Worm (Caenorhabditis elegans) whole organism, L4 larva: ENCODE measurements around the gene K06B4.15.

Experiments used
- D1046.2 ChIP-seq: fragments of 200-800 bp; sonication (Bioruptor generic); IDR thresholded peaks from 2 replicates; pipeline ENCODE4 v1.3.6; 2022; ENCODE audit warnings: missing genetic modification characterization, missing compliant biosample characterization
- fkh-10 ChIP-seq: fragments of 150-350 bp; optimal IDR thresholded peaks from 2 replicates; lab custom pipeline; 2014; ENCODE audit warnings: missing biosample characterization, missing genetic modification reagents, missing genetic modification characterization
- hlh-11 ChIP-seq: fragments of 200-800 bp; sonication (Bioruptor generic); optimal IDR thresholded peaks from 2 replicates; lab custom pipeline; 2018; ENCODE audit warnings: mild to moderate bottlenecking, missing genetic modification characterization, missing compliant biosample characterization
- hmg-1.1 ChIP-seq: fragments of 200-800 bp; sonication (Bioruptor generic); IDR thresholded peaks from 2 replicates; pipeline ENCODE4 v1.3.6; 2022; ENCODE audit warnings: missing genetic modification reagents, missing genetic modification characterization, missing compliant biosample characterization
- jun-1 ChIP-seq: fragments of 150-350 bp; optimal IDR thresholded peaks from 2 replicates; lab custom pipeline; 2014; ENCODE audit warnings: missing biosample characterization, missing genetic modification reagents, missing genetic modification characterization
- lsy-2 ChIP-seq, 2 experiments: fragments of 150-350 bp in 1 of 2; sonication (generic microtip) in 1 of 2; optimal IDR thresholded peaks; 2 replicates each; lab custom pipeline; 2014 to 2017; ENCODE audit warnings: missing biosample characterization in 2 of 2, missing genetic modification characterization in 2 of 2
- madf-5 ChIP-seq, 2 experiments: fragments of 200-800 bp; sonication (Bioruptor generic); IDR thresholded peaks; 2 replicates each; pipeline ENCODE4 v1.3.6; 2022; ENCODE audit warnings: missing compliant biosample characterization in 2 of 2, missing genetic modification characterization in 2 of 2
- nhr-25 ChIP-seq: sonication (generic microtip); optimal IDR thresholded peaks from 2 replicates; lab custom pipeline; 2017; ENCODE audit warnings: missing genetic modification characterization, mild to moderate bottlenecking, missing compliant biosample characterization, antibody characterized with exemption, moderate library complexity, borderline replicate concordance; ENCODE audit not compliant: insufficient read depth
- pha-4 ChIP-seq, 2 experiments: fragments of 150-350 bp in 1 of 2; fragments of 200-800 bp in 1 of 2; sonication (Bioruptor generic) in 1 of 2; IDR thresholded peaks in 1 of 2; optimal IDR thresholded peaks in 1 of 2; 2 replicates each; pipeline versions ENCODE4 v1.3.6 to Lab custom; 2014 to 2022; ENCODE audit warnings: missing genetic modification characterization in 2 of 2, missing genetic modification reagents in 2 of 2, missing biosample characterization in 1 of 2, missing compliant biosample characterization in 1 of 2
- unc-62 ChIP-seq, 3 experiments: fragments of 150-350 bp in 1 of 3; sonication (generic microtip); optimal IDR thresholded peaks in 2 of 3; peaks in 1 of 3; 1 replicate in 1 of 3; 2 replicates in 2 of 3; lab custom pipeline; 2014 to 2017; ENCODE audit warnings: missing biosample characterization in 3 of 3, missing genetic modification characterization in 3 of 3, missing genetic modification reagents in 3 of 3, missing genotype in 1 of 3
- zfp-2 ChIP-seq: sonication (generic microtip); optimal IDR thresholded peaks from 2 replicates; lab custom pipeline; 2016; ENCODE audit warnings: mild to moderate bottlenecking, missing genetic modification characterization, missing compliant biosample characterization

- peak in 1 of 2 experiments; percentile 81 for TF ChIP-seq unc-62 (GFP tag; optimal IDR thresholded peaks at IDR 0.05 in 1 of 2; lab: Kevin White, UChicago)
- no peak for TF ChIP-seq unc-62 (tag; optimal IDR thresholded peaks at IDR 0.05; lab: Kevin White, UChicago)
- TF ChIP-seq madf-5 (GFP tag; IDR thresholded peaks at IDR 0.05; lab: Robert Waterston, UW): no peak
- TF ChIP-seq nhr-25 (tag; lab: Kevin White, UChicago): no peak
- no peak for TF ChIP-seq hmg-1.1 (GFP tag; lab: Robert Waterston, UW)
- no peak for TF ChIP-seq fkh-10 (GFP tag; lab: Kevin White, UChicago)
- no peak for TF ChIP-seq hlh-11 (tag; lab: Kevin White, UChicago)
- no peak for TF ChIP-seq zfp-2 (tag; lab: Kevin White, UChicago)
- TF ChIP-seq D1046.2: no peak
- no peak for TF ChIP-seq jun-1 (tag; lab: Kevin White, UChicago)
- TF ChIP-seq lsy-2 (tag; optimal IDR thresholded peaks at IDR 0.05; lab: Kevin White, UChicago): no peak
- TF ChIP-seq pha-4 (GFP tag; IDR thresholded peaks at IDR 0.05; lab: Robert Waterston, UW): no peak
- no peak for TF ChIP-seq pha-4 (tag; optimal IDR thresholded peaks at IDR 0.05; lab: Kevin White, UChicago)
Observed at ce11 chrV:15707982-15708381, 37.7 kb downstream of the K06B4.15 start.
